Worm (Caenorhabditis elegans) whole organism, L4 larva: Measurements from ENCODE around the gene taf-3.

Experiments used
- F26F4.8 ChIP-seq: fragments of 200-800 bp; sonication (Bioruptor generic); conservative IDR thresholded peaks from 2 replicates; pipeline ENCODE4 v1.3.6; 2022; ENCODE audit warnings: missing genetic modification characterization, missing compliant biosample characterization
- ces-1 ChIP-seq: fragments of 150-350 bp; sonication (generic microtip); optimal IDR thresholded peaks from 4 replicates; lab custom pipeline; 2014; ENCODE audit warnings: missing biosample characterization, missing genetic modification reagents, missing genetic modification characterization
- jun-1 ChIP-seq: fragments of 150-350 bp; optimal IDR thresholded peaks from 2 replicates; lab custom pipeline; 2014; ENCODE audit warnings: missing biosample characterization, missing genetic modification reagents, missing genetic modification characterization
- mes-2 ChIP-seq: sonication (generic microtip); optimal IDR thresholded peaks from 2 replicates; lab custom pipeline; 2016; ENCODE audit warnings: missing genotype, mild to moderate bottlenecking, missing genetic modification characterization, missing compliant biosample characterization; ENCODE audit not compliant: poor library complexity, severe bottlenecking
- nhr-11 ChIP-seq: fragments of 150-350 bp; optimal IDR thresholded peaks from 2 replicates; lab custom pipeline; 2014; ENCODE audit warnings: missing biosample characterization, missing genetic modification characterization
- rbr-2 ChIP-seq: sonication (generic microtip); optimal IDR thresholded peaks from 2 replicates; lab custom pipeline; 2016; ENCODE audit warnings: missing genotype, missing genetic modification characterization, missing compliant biosample characterization

DNA sequence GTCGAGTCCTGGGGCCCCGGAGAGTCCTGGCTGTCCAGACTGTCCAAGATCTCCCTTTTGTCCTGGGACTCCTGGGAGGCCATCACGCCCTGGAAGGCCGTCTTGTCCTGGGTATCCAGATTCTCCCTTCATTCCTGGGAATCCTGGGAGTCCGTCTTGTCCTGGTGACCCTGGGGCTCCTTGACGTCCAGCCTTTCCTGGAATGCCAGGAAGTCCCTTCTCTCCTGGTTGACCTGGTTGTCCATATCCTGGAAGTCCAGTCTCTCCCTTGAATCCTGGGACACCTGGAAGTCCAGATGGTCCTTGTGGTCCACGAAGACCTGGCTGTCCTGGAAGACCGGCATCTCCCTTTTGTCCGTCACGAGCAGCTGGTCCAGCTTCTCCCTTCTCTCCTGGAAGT, 50.8 kb downstream of the taf-3 start:
- no peak for TF ChIP-seq nhr-11 (tag; lab: Kevin White, UChicago)
- TF ChIP-seq mes-2 (tag; lab: Kevin White, UChicago) = no peak
- TF ChIP-seq F26F4.8 (GFP tag; lab: Robert Waterston, UW) = no peak
- no peak for TF ChIP-seq ces-1 (GFP tag; lab: Kevin White, UChicago)
- no peak for TF ChIP-seq rbr-2 (tag; lab: Kevin White, UChicago)
- TF ChIP-seq jun-1 = no peak
